Worm (Caenorhabditis elegans) whole organism, mixed stage, embryonic: ENCODE results near the gene mans-3.

Experiments
- M03D4.4 ChIP-seq: sonication (generic microtip); optimal IDR thresholded peaks from 2 replicates; lab custom pipeline; 2017; ENCODE audit warnings: mild to moderate bottlenecking, missing genetic modification characterization, missing compliant biosample characterization
- blmp-1 ChIP-seq: fragments of 150-350 bp; optimal IDR thresholded peaks from 2 replicates; lab custom pipeline; 2014; ENCODE audit warnings: missing biosample characterization, missing genetic modification characterization
- ceh-39 ChIP-seq: fragments of 150-350 bp; optimal IDR thresholded peaks from 2 replicates; lab custom pipeline; 2014; ENCODE audit warnings: missing biosample characterization, missing genetic modification characterization
- ceh-43 ChIP-seq: fragments of 200-800 bp; sonication (Bioruptor generic); optimal IDR thresholded peaks from 2 replicates; lab custom pipeline; 2018; ENCODE audit warnings: mild to moderate bottlenecking, missing genetic modification characterization, moderate library complexity, missing compliant biosample characterization
- ceh-83 ChIP-seq: fragments of 200-800 bp; sonication (Bioruptor generic); optimal IDR thresholded peaks from 2 replicates; lab custom pipeline; 2018; ENCODE audit warnings: mild to moderate bottlenecking, missing genetic modification characterization, missing compliant biosample characterization
- ces-1 ChIP-seq: fragments of 150-350 bp; optimal IDR thresholded peaks from 2 replicates; lab custom pipeline; 2014; ENCODE audit warnings: missing biosample characterization, missing genetic modification reagents, missing genetic modification characterization
- cnd-1 ChIP-seq: fragments of 200-800 bp; sonication (Bioruptor generic); optimal IDR thresholded peaks from 2 replicates; lab custom pipeline; 2018; ENCODE audit warnings: mild to moderate bottlenecking, missing genetic modification characterization, missing compliant biosample characterization
- drap-1 ChIP-seq: fragments of 200-800 bp; sonication (Bioruptor generic); optimal IDR thresholded peaks from 3 replicates; lab custom pipeline; 2018; ENCODE audit warnings: mild to moderate bottlenecking, missing genetic modification characterization, missing compliant biosample characterization
- elt-1 ChIP-seq: sonication (generic microtip); optimal IDR thresholded peaks from 2 replicates; lab custom pipeline; 2017; ENCODE audit warnings: missing genetic modification characterization, mild to moderate bottlenecking, missing compliant biosample characterization, antibody characterized with exemption, moderate library complexity, borderline replicate concordance; ENCODE audit not compliant: insufficient read depth
- elt-3 ChIP-seq: fragments of 150-350 bp; optimal IDR thresholded peaks from 2 replicates; lab custom pipeline; 2014; ENCODE audit warnings: missing biosample characterization, missing genetic modification characterization
- flh-1 ChIP-seq: fragments of 200-800 bp; sonication (Bioruptor generic); optimal IDR thresholded peaks from 2 replicates; lab custom pipeline; 2018; ENCODE audit warnings: mild to moderate bottlenecking, missing genetic modification characterization, moderate library complexity, missing compliant biosample characterization
- ham-2 ChIP-seq: fragments of 200-800 bp; sonication (Bioruptor generic); optimal IDR thresholded peaks from 2 replicates; lab custom pipeline; 2018; ENCODE audit warnings: mild to moderate bottlenecking, missing genetic modification characterization, missing compliant biosample characterization
- hlh-1 ChIP-seq: fragments of 150-350 bp; optimal IDR thresholded peaks from 2 replicates; lab custom pipeline; 2014; ENCODE audit warnings: missing biosample characterization, missing genetic modification reagents, missing genetic modification characterization
- lin-13 ChIP-seq: fragments of 150-350 bp; optimal IDR thresholded peaks from 2 replicates; lab custom pipeline; 2014; ENCODE audit warnings: missing biosample characterization, missing genetic modification characterization
- lin-32 ChIP-seq: fragments of 200-800 bp; sonication (Bioruptor generic); optimal IDR thresholded peaks from 2 replicates; lab custom pipeline; 2018; ENCODE audit warnings: mild to moderate bottlenecking, missing genetic modification characterization, missing compliant biosample characterization
- lsy-2 ChIP-seq: fragments of 150-350 bp; optimal IDR thresholded peaks from 2 replicates; lab custom pipeline; 2014; ENCODE audit warnings: missing biosample characterization, missing genetic modification characterization
- mab-5 ChIP-seq: fragments of 150-350 bp; optimal IDR thresholded peaks from 2 replicates; lab custom pipeline; 2014; ENCODE audit warnings: missing biosample characterization, missing genetic modification characterization
- mep-1 ChIP-seq: fragments of 150-350 bp; optimal IDR thresholded peaks from 2 replicates; lab custom pipeline; 2017; ENCODE audit warnings: missing biosample characterization, missing genetic modification reagents, missing genetic modification characterization, inconsistent platforms
- mls-2 ChIP-seq: sonication (generic microtip); optimal IDR thresholded peaks from 2 replicates; lab custom pipeline; 2016; ENCODE audit warnings: mild to moderate bottlenecking, missing genetic modification characterization, moderate library complexity, missing compliant biosample characterization
- nhr-12 ChIP-seq: fragments of 150-350 bp; optimal IDR thresholded peaks from 2 replicates; lab custom pipeline; 2014; ENCODE audit warnings: missing biosample characterization, missing genetic modification characterization
- nhr-2 ChIP-seq: fragments of 150-350 bp; optimal IDR thresholded peaks from 2 replicates; lab custom pipeline; 2014; ENCODE audit warnings: missing biosample characterization, missing genetic modification characterization
- nhr-237 ChIP-seq: fragments of 150-350 bp; optimal IDR thresholded peaks from 2 replicates; lab custom pipeline; 2014; ENCODE audit warnings: missing biosample characterization, missing genetic modification characterization
- nhr-28 ChIP-seq: fragments of 150-350 bp; optimal IDR thresholded peaks from 2 replicates; lab custom pipeline; 2014; ENCODE audit warnings: missing biosample characterization, missing genetic modification characterization
- nhr-76 ChIP-seq: sonication (generic microtip); optimal IDR thresholded peaks from 2 replicates; lab custom pipeline; 2017; ENCODE audit warnings: missing biosample characterization, missing genetic modification characterization
- pha-4 ChIP-seq: fragments of 150-350 bp; optimal IDR thresholded peaks from 2 replicates; lab custom pipeline; 2018; ENCODE audit warnings: missing biosample characterization, missing genetic modification reagents, missing genetic modification characterization
- sem-2 ChIP-seq: fragments of 200-800 bp; sonication (Bioruptor generic); optimal IDR thresholded peaks from 2 replicates; lab custom pipeline; 2018; ENCODE audit warnings: mild to moderate bottlenecking, missing genetic modification characterization, missing compliant biosample characterization
- snpc-4 ChIP-seq: fragments of 150-350 bp; optimal IDR thresholded peaks from 2 replicates; lab custom pipeline; 2014; ENCODE audit warnings: missing biosample characterization, missing genetic modification characterization
- sptf-1 ChIP-seq: sonication (generic microtip); optimal IDR thresholded peaks from 2 replicates; lab custom pipeline; 2017; ENCODE audit warnings: mild to moderate bottlenecking, missing genetic modification characterization, moderate library complexity, missing compliant biosample characterization
- tbx-8 ChIP-seq: fragments of 200-800 bp; sonication (Bioruptor generic); optimal IDR thresholded peaks from 2 replicates; lab custom pipeline; 2018; ENCODE audit warnings: mild to moderate bottlenecking, missing genetic modification characterization, moderate library complexity, missing compliant biosample characterization
- unc-120 ChIP-seq: sonication (generic microtip); optimal IDR thresholded peaks from 2 replicates; lab custom pipeline; 2017; ENCODE audit warnings: missing genetic modification characterization, missing compliant biosample characterization; ENCODE audit not compliant: poor library complexity, severe bottlenecking
- unc-39 ChIP-seq: fragments of 150-350 bp; optimal IDR thresholded peaks from 2 replicates; lab custom pipeline; 2014; ENCODE audit warnings: missing biosample characterization, missing genetic modification characterization
- unc-62 ChIP-seq: fragments of 150-350 bp; optimal IDR thresholded peaks from 2 replicates; lab custom pipeline; 2014; ENCODE audit warnings: missing biosample characterization, missing genetic modification reagents, missing genetic modification characterization
- ztf-11 ChIP-seq: fragments of 150-350 bp; optimal IDR thresholded peaks from 2 replicates; lab custom pipeline; 2014; ENCODE audit warnings: missing biosample characterization, missing genetic modification characterization

mans-3 gene

ce11 chrX:5140177-5140576, 25.0 kb upstream of the mans-3 start (continued):
- peak; percentile 61 for TF ChIP-seq unc-120 (tag; lab: Kevin White, UChicago)
- TF ChIP-seq ceh-43 (GFP tag; lab: Kevin White, UChicago) = no peak
- TF ChIP-seq unc-39 (tag; lab: Kevin White, UChicago) = no peak
- TF ChIP-seq nhr-237 = no peak
- no peak for TF ChIP-seq nhr-28 (tag; lab: Kevin White, UChicago)
- TF ChIP-seq M03D4.4 (tag; lab: Kevin White, UChicago) = peak; percentile 72
- peak; percentile 32 for TF ChIP-seq pha-4 (tag; lab: Kevin White, UChicago)
- TF ChIP-seq nhr-2 (tag; lab: Kevin White, UChicago) = no peak
- no peak for TF ChIP-seq ceh-39 (tag; lab: Kevin White, UChicago)
- no peak for TF ChIP-seq elt-3 (tag; lab: Kevin White, UChicago)
- TF ChIP-seq lin-32 = peak; percentile 43
- no peak for TF ChIP-seq flh-1 (GFP tag; lab: Kevin White, UChicago)

ce11 chrX:5142403-5142802, 22.8 kb upstream of the mans-3 start:
- TF ChIP-seq M03D4.4 (tag; lab: Kevin White, UChicago) (no peak), pha-4 (tag; lab: Kevin White, UChicago) (peak; percentile 82)
- TF ChIP-seq, all 35 proteins: peak for 1

DNA sequence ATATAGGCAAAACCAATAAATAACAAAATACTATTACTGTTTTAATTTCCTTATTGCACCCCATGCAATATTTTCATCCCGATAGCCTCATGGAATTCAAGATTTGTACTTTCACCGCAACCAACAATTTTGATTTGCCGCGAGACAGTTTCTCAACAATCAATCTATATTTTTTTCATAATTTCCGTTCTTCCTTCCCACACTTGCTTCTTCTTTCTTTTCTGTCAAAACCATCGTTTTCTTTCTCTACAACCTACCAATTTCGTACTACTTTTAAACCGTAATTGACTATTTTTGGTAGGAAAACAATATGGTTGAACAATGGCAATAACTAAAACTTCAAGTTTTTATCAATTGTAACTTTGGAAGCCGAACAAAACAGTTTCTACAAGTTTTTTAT, 17.3 kb upstream of the mans-3 start, which contains the start of gene C31H2.14:
TSS of gene C31H2.14 (plus strand) at position 301 of the 400 bp plus-strand sequence.
- TF ChIP-seq ceh-43 (GFP tag; lab: Kevin White, UChicago) = no peak
- TF ChIP-seq pha-4 (tag; lab: Kevin White, UChicago) = no peak
- TF ChIP-seq ceh-83 (GFP tag; lab: Kevin White, UChicago) = no peak
- TF ChIP-seq ces-1 (GFP tag; lab: Kevin White, UChicago) = no peak
- no peak for TF ChIP-seq lin-32
- TF ChIP-seq lsy-2 (tag; lab: Kevin White, UChicago) = no peak
- TF ChIP-seq mab-5 (tag; lab: Kevin White, UChicago) = no peak
- no peak for TF ChIP-seq lin-13 (tag; lab: Kevin White, UChicago)
- TF ChIP-seq nhr-76 (tag; lab: Kevin White, UChicago) = no peak
- TF ChIP-seq sptf-1 (tag; lab: Kevin White, UChicago) = no peak
- TF ChIP-seq nhr-237 = no peak
- TF ChIP-seq nhr-12 (tag; lab: Kevin White, UChicago) = no peak
- TF ChIP-seq, all 35 proteins: peak for 0

- TF ChIP-seq blmp-1 (tag; lab: Kevin White, UChicago) (peak; percentile 63), elt-1 (tag; lab: Kevin White, UChicago) (no peak)
Measured at ce11 chrX:5150389-5150788, 14.8 kb upstream of the mans-3 start, which contains the start of gene dpy-8. Gene dpy-8 (minus strand): TSS chrX:5150476.

DNA sequence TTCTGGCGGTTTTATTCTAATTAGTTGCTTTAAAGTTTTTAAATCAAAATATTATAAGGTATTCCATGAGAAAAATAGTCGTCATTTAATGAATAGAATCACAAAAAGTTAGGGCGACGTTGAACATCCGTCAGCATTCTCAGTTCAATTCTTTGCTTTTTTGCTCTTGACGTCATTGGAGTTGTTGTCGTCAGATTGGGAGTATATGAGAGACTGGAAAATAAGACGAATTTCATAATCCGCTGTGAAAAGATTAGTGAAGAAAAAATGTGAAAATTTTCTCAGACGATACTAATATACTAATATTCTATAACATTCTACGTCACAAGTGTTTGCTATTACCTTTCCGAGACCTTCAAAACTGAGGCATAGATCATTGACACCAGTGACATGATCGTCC, 13.8 kb upstream of the mans-3 start:
- TF ChIP-seq nhr-12 (tag; lab: Kevin White, UChicago) = no peak
- no peak for TF ChIP-seq ces-1 (GFP tag; lab: Kevin White, UChicago)
- no peak for TF ChIP-seq tbx-8
- no peak for TF ChIP-seq cnd-1
- TF ChIP-seq ham-2 (GFP tag; lab: Kevin White, UChicago) = no peak
- TF ChIP-seq lsy-2 (tag; lab: Kevin White, UChicago) = no peak
- no peak for TF ChIP-seq hlh-1 (tag; lab: Kevin White, UChicago)
- no peak for TF ChIP-seq mls-2 (tag; lab: Kevin White, UChicago)
- TF ChIP-seq unc-39 (tag; lab: Kevin White, UChicago) = no peak
- no peak for TF ChIP-seq pha-4 (tag; lab: Kevin White, UChicago)
- no peak for TF ChIP-seq flh-1 (GFP tag; lab: Kevin White, UChicago)
- TF ChIP-seq ceh-43 (GFP tag; lab: Kevin White, UChicago) = no peak
- no peak for TF ChIP-seq mep-1
- TF ChIP-seq nhr-237 = no peak
- no peak for TF ChIP-seq snpc-4 (tag; lab: Kevin White, UChicago)
- TF ChIP-seq unc-62 = no peak

DNA sequence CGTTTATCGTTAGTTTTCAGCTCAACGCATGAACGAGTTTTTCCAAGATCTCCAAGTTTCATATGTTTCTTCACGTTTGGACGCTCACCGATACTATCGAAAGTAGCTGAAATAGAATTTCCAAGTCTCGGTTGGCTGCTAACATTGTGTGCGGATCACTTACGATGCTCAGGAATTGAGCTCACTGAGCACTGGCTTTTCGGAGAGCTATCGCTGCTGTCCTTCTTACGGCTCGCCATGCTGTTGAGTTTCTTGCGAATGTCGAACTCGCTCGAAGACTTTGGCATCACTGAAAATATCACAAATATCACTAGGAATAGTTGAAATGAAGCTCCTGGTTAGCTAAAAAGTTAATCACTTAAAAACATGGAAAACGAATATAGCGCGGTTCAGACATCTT, 13.3 kb upstream of the mans-3 start:
- TF ChIP-seq mep-1 (no peak), nhr-76 (tag; lab: Kevin White, UChicago) (no peak), elt-3 (tag; lab: Kevin White, UChicago) (no peak), sptf-1 (tag; lab: Kevin White, UChicago) (no peak), sem-2 (GFP tag; lab: Kevin White, UChicago) (no peak), ztf-11 (tag; lab: Kevin White, UChicago) (no peak), drap-1 (GFP tag; lab: Kevin White, UChicago) (no peak)
